Worm (Caenorhabditis elegans) whole organism, L4 larva: Measurements from ENCODE around the gene acc-3.

Experiments used
- D1046.2 ChIP-seq: fragments of 200-800 bp; sonication (Bioruptor generic); IDR thresholded peaks from 2 replicates; pipeline ENCODE4 v1.3.6; 2022; ENCODE audit warnings: missing genetic modification characterization, missing compliant biosample characterization
- fkh-10 ChIP-seq: fragments of 150-350 bp; optimal IDR thresholded peaks from 2 replicates; lab custom pipeline; 2014; ENCODE audit warnings: missing biosample characterization, missing genetic modification reagents, missing genetic modification characterization
- snpc-4 ChIP-seq: fragments of 150-350 bp; optimal IDR thresholded peaks from 2 replicates; lab custom pipeline; 2014; ENCODE audit warnings: missing biosample characterization, missing genetic modification characterization
- unc-62 ChIP-seq, 3 experiments: fragments of 150-350 bp in 1 of 3; sonication (generic microtip); optimal IDR thresholded peaks in 2 of 3; peaks in 1 of 3; 1 replicate in 1 of 3; 2 replicates in 2 of 3; lab custom pipeline; 2014 to 2017; ENCODE audit warnings: missing biosample characterization in 3 of 3, missing genetic modification characterization in 3 of 3, missing genetic modification reagents in 3 of 3, missing genotype in 1 of 3

ce11 chrX:4759718-4760117 is 32.4 kb upstream of the acc-3 start:
- TF ChIP-seq unc-62 (GFP tag; optimal IDR thresholded peaks at IDR 0.05 in 1 of 2; lab: Kevin White, UChicago) (no peak), unc-62 (tag; optimal IDR thresholded peaks at IDR 0.05; lab: Kevin White, UChicago) (no peak), fkh-10 (GFP tag; lab: Kevin White, UChicago) (no peak), snpc-4 (tag; lab: Kevin White, UChicago) (no peak), D1046.2 (GFP tag; lab: Robert Waterston, UW) (no peak)
